Worm (Caenorhabditis elegans): ENCODE data around the gene Y38H6C.8.
A peak's percentile ranks its signal among the peaks of the same experiment; 100 is the strongest.
"Not testable (repeated sequence)": the region's sequence is repeated elsewhere in the genome, so short reads cannot be mapped to it uniquely, and the experiment has no call there.

The Y38H6C.8 gene

ce11 chrV:20513661-20514060 lies at the start of gene Y38H6C.8:
Gene Y38H6C.8 (plus strand): TSS chrV:20513961.
- not testable (repeated sequence) for TF ChIP-seq nhr-179 (tag; optimal IDR thresholded peaks at IDR 0.05); hmg-1.2 (GFP tag; IDR thresholded peaks at IDR 0.05); mes-4 (tag; optimal IDR thresholded peaks at IDR 0.05)

ce11 chrV:20464778-20465177 lies 49.0 kb upstream of the Y38H6C.8 start:
- TF ChIP-seq B0261.1 (tag; optimal IDR thresholded peaks at IDR 0.05), result no peak
- no peak for TF ChIP-seq tbx-9 (tag; optimal IDR thresholded peaks at IDR 0.05; ENCODE audit: borderline replicate concordance)
- no peak for TF ChIP-seq B0336.3 (GFP tag; IDR thresholded peaks at IDR 0.05)
- peak; percentile 78 for TF ChIP-seq hmg-1.2 (GFP tag; IDR thresholded peaks at IDR 0.05)
- no peak for TF ChIP-seq ceh-79 (tag; optimal IDR thresholded peaks at IDR 0.05)

- TF ChIP-seq hlh-26 (GFP tag; conservative IDR thresholded peaks at IDR 0.05) (no peak), zfh-2 (GFP tag; conservative IDR thresholded peaks at IDR 0.05) (no peak), lin-26 (GFP tag; IDR thresholded peaks at IDR 0.05) (no peak), attf-6 (GFP tag; IDR thresholded peaks at IDR 0.05) (no peak), egl-44 (GFP tag; IDR thresholded peaks at IDR 0.05) (no peak), snpc-4 (GFP tag; optimal IDR thresholded peaks at IDR 0.05) (no peak), snpc-4 (tag; optimal IDR thresholded peaks at IDR 0.05) (no peak), D2030.7 (GFP tag; IDR thresholded peaks at IDR 0.05) (no peak), lsy-27 (tag; optimal IDR thresholded peaks at IDR 0.05; ENCODE audit: borderline replicate concordance, insufficient read depth) (no peak), F10E7.11 (tag; optimal IDR thresholded peaks at IDR 0.05) (no peak), sptf-2 (GFP tag; optimal IDR thresholded peaks at IDR 0.05) (no peak), nfya-1 (tag; optimal IDR thresholded peaks at IDR 0.05; ENCODE audit: borderline replicate concordance, insufficient read depth) (no peak), dpff-1 (tag; optimal IDR thresholded peaks at IDR 0.05) (no peak), ztf-22 (GFP tag; optimal IDR thresholded peaks at IDR 0.05) (no peak), F33H1.4 (GFP tag; IDR thresholded peaks at IDR 0.05) (no peak)
Measured at ce11 chrV:20470385-20470784, 43.4 kb upstream of the Y38H6C.8 start, which contains the start of gene B0250.8. Gene B0250.8 (minus strand): TSS chrV:20470485.

ce11 chrV:20475029-20475428 lies 38.7 kb upstream of the Y38H6C.8 start:
- TF ChIP-seq ceh-91 (GFP tag; IDR thresholded peaks at IDR 0.05), result no peak
- TF ChIP-seq dpff-1 (tag; optimal IDR thresholded peaks at IDR 0.05), result no peak
- no peak for TF ChIP-seq B0035.1 (tag; optimal IDR thresholded peaks at IDR 0.05)
- no peak for TF ChIP-seq Y95B8A.8 (GFP tag; IDR thresholded peaks at IDR 0.05)
- TF ChIP-seq attf-5 (GFP tag; optimal IDR thresholded peaks at IDR 0.05), result no peak

ce11 chrV:20475830-20476229 lies 37.9 kb upstream of the Y38H6C.8 start, which contains the start of gene B0250.7:
Gene B0250.7 (minus strand): TSS chrV:20476061.
- TF ChIP-seq aptf-2 (GFP tag; conservative IDR thresholded peaks at IDR 0.05) (no peak), hsf-1 (GFP tag; IDR thresholded peaks at IDR 0.05) (no peak), athp-1 (tag; optimal IDR thresholded peaks at IDR 0.05) (no peak), akir-1 (GFP tag; optimal IDR thresholded peaks at IDR 0.05) (no peak), let-607 (tag; optimal IDR thresholded peaks at IDR 0.05) (no peak), madf-6 (GFP tag; IDR thresholded peaks at IDR 0.05) (no peak), F57C9.4 (tag; optimal IDR thresholded peaks at IDR 0.05) (no peak), dpff-1 (tag; optimal IDR thresholded peaks at IDR 0.05) (no peak), hmg-1.2 (GFP tag; IDR thresholded peaks at IDR 0.05) (no peak), lin-26 (GFP tag; IDR thresholded peaks at IDR 0.05) (no peak), nhr-80 (tag; optimal IDR thresholded peaks at IDR 0.05) (no peak), egrh-3 (GFP tag; IDR thresholded peaks at IDR 0.05) (no peak), aptf-3 (GFP tag; IDR thresholded peaks at IDR 0.05) (no peak), T07F8.4 (tag; optimal IDR thresholded peaks at IDR 0.05) (no peak), lsl-1 (GFP tag; optimal IDR thresholded peaks at IDR 0.05) (no peak), tlf-1 (GFP tag; optimal IDR thresholded peaks at IDR 0.05) (no peak), tbp1 (GFP tag; optimal IDR thresholded peaks at IDR 0.05) (no peak), F52B5.7 (tag; optimal IDR thresholded peaks at IDR 0.05) (no peak), chd-7 (tag; optimal IDR thresholded peaks at IDR 0.05) (no peak)

All from whole organism, young adult.